Fruit fly (Drosophila melanogaster): ENCODE data around the gene Ccdc39.
A peak's percentile ranks its signal among the peaks of the same experiment; 100 is the strongest.

Ccdc39 gene

DNA sequence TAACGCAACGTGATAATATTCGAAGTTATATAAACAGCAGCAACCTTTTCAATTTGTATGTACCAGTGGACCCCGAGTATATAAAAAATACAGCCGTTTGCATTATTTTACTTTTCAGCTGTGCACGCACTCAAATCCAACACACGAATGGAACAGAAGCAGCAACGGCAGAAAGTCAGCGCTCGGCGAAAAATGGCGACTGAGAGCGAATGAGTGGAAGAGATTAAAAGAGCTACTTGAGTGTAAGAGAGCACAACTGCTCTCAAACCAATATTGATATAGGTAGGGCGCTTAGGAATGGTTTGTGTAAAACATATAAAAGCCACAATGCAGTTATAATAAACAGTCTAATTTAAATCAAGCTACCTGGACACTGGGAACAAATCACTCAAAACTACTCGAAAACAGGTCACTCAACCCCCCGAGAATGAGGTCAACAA, 21.8 kb upstream of the Ccdc39 start (continued):
- TF ChIP-seq fd96Cb (tag; optimal IDR thresholded peaks at IDR 0.05) (no peak), h (optimal IDR thresholded peaks at IDR 0.05) (no peak), pum (GFP tag; optimal IDR thresholded peaks at IDR 0.05) (peak; percentile 16), Lpt (GFP tag; optimal IDR thresholded peaks at IDR 0.05) (no peak), exex (tag; optimal IDR thresholded peaks at IDR 0.05) (no peak), Oaz (GFP tag; IDR thresholded peaks at IDR 0.05) (no peak), CG30431 (GFP tag; optimal IDR thresholded peaks at IDR 0.05) (no peak), CG1603 (tag; optimal IDR thresholded peaks at IDR 0.05) (peak; percentile 21), CG11085 (GFP tag; IDR thresholded peaks at IDR 0.05) (no peak), CG4617 (GFP tag; optimal IDR thresholded peaks at IDR 0.05; ENCODE audit: borderline replicate concordance) (no peak), z (GFP tag; IDR thresholded peaks at IDR 0.05) (peak; percentile 98), CG18599 (GFP tag; optimal IDR thresholded peaks at IDR 0.05) (peak; percentile 70), CG7786 (GFP tag; optimal IDR thresholded peaks at IDR 0.05) (no peak), Antp (GFP tag; optimal IDR thresholded peaks at IDR 0.05) (peak; percentile 7), slp2 (GFP tag; optimal IDR thresholded peaks at IDR 0.05) (no peak), oc (tag; optimal IDR thresholded peaks at IDR 0.05) (peak; percentile 41), CG34376 (GFP tag; optimal IDR thresholded peaks at IDR 0.05) (peak; percentile 85), psq (GFP tag; optimal IDR thresholded peaks at IDR 0.05) (peak; percentile 70), CG2875 (GFP tag; optimal IDR thresholded peaks at IDR 0.05) (peak; percentile 90), CG14710 (tag; optimal IDR thresholded peaks at IDR 0.05) (peak; percentile 52), CG17359 (tag; optimal IDR thresholded peaks at IDR 0.05) (peak; percentile 78), CG10543 (GFP tag; optimal IDR thresholded peaks at IDR 0.05) (peak; percentile 73), grn (GFP tag; optimal IDR thresholded peaks at IDR 0.05) (peak; percentile 49), CG14667 (GFP tag; IDR thresholded peaks at IDR 0.05) (no peak), CG3847 (GFP tag; IDR thresholded peaks at IDR 0.05) (no peak), Eip74EF (GFP tag; optimal IDR thresholded peaks at IDR 0.05) (peak in 1 of 2 experiments; percentile 67), jigr1 (GFP tag; IDR thresholded peaks at IDR 0.05) (no peak), CG33213 (GFP tag; optimal IDR thresholded peaks at IDR 0.05) (peak; percentile 69), CG14050 (GFP tag; IDR thresholded peaks at IDR 0.05) (no peak), CG4730 (GFP tag; IDR thresholded peaks at IDR 0.05) (no peak), CG8388 (GFP tag; optimal IDR thresholded peaks at IDR 0.05) (peak; percentile 35), bsh (GFP tag; optimal IDR thresholded peaks at IDR 0.05) (peak; percentile 15 to 66), CG9817 (tag; optimal IDR thresholded peaks at IDR 0.05) (no peak), CG18619 (GFP tag; optimal IDR thresholded peaks at IDR 0.05) (peak; percentile 42), CG12299 (tag; optimal IDR thresholded peaks at IDR 0.05) (peak; percentile 76), Hr51 (GFP tag; optimal IDR thresholded peaks at IDR 0.05) (peak; percentile 11 to 73), CG11456 (GFP tag; IDR thresholded peaks at IDR 0.05) (no peak), grau (tag; optimal IDR thresholded peaks at IDR 0.05) (peak; percentile 32), H15 (GFP tag; IDR thresholded peaks at IDR 0.05) (no peak), aop (GFP tag; IDR thresholded peaks at IDR 0.05) (no peak), knrl (GFP tag; IDR thresholded peaks at IDR 0.05; ENCODE audit: partially characterized antibody) (no peak), CG5180 (GFP tag; optimal IDR thresholded peaks at IDR 0.05) (peak; percentile 67), CG4820 (GFP tag; optimal IDR thresholded peaks at IDR 0.05) (peak; percentile 40), ATbp (GFP tag; optimal IDR thresholded peaks at IDR 0.05) (peak; percentile 90), CG6683 (GFP tag; optimal IDR thresholded peaks at IDR 0.05) (peak; percentile 59), CG32772 (GFP tag; IDR thresholded peaks at IDR 0.05) (no peak), kah (GFP tag; optimal IDR thresholded peaks at IDR 0.05) (peak; percentile 58), CG10979 (tag; optimal IDR thresholded peaks at IDR 0.05) (peak; percentile 12), jumu (GFP tag; optimal IDR thresholded peaks at IDR 0.05) (no peak), chm (GFP tag; IDR thresholded peaks at IDR 0.05) (peak; percentile 80), Taf1 (GFP tag; IDR thresholded peaks at IDR 0.05) (no peak)
